Worm (Caenorhabditis elegans) whole organism, early embryonic: ENCODE measurements around the gene pepm-1.

Experiments
- ama-1 ChIP-seq: fragments of 150-350 bp; optimal IDR thresholded peaks from 2 replicates; lab custom pipeline; 2014
- ceh-13 ChIP-seq: fragments of 200-800 bp; sonication (Bioruptor generic); optimal IDR thresholded peaks from 2 replicates; lab custom pipeline; 2018; ENCODE audit warnings: mild to moderate bottlenecking, missing genetic modification characterization, missing compliant biosample characterization
- ets-7 ChIP-seq: sonication (generic microtip); optimal IDR thresholded peaks from 2 replicates; lab custom pipeline; 2016; ENCODE audit warnings: missing genotype, missing genetic modification characterization, missing compliant biosample characterization
- flt-1 ChIP-seq: fragments of 200-800 bp; sonication (Bioruptor generic); IDR thresholded peaks from 2 replicates; pipeline ENCODE4 v1.3.6; 2022; ENCODE audit warnings: missing genetic modification characterization, missing compliant biosample characterization
- hmg-4 ChIP-seq: fragments of 200-800 bp; sonication (Bioruptor generic); optimal IDR thresholded peaks from 2 replicates; lab custom pipeline; 2018; ENCODE audit warnings: mild to moderate bottlenecking, missing genetic modification characterization, missing compliant biosample characterization
- pes-1 ChIP-seq: fragments of 200-800 bp; sonication (Bioruptor generic); IDR thresholded peaks from 2 replicates; pipeline ENCODE4 v1.3.6; 2022; ENCODE audit warnings: missing genetic modification reagents, missing genetic modification characterization, missing compliant biosample characterization
- scrt-1 ChIP-seq: fragments of 200-800 bp; sonication (Bioruptor generic); IDR thresholded peaks from 2 replicates; pipeline ENCODE4 v1.3.6; 2022; ENCODE audit warnings: missing genetic modification characterization, missing compliant biosample characterization
- sea-1 ChIP-seq: fragments of 200-800 bp; sonication (Bioruptor generic); conservative IDR thresholded peaks from 2 replicates; pipeline ENCODE4 v1.3.6; 2022; ENCODE audit warnings: missing genetic modification characterization, missing compliant biosample characterization
- tbx-11 ChIP-seq: fragments of 200-800 bp; sonication (Bioruptor generic); IDR thresholded peaks from 2 replicates; pipeline ENCODE4 v1.3.6; 2022; ENCODE audit warnings: missing genetic modification characterization, missing compliant biosample characterization
- tra-4 ChIP-seq: sonication (generic microtip); optimal IDR thresholded peaks from 2 replicates; lab custom pipeline; 2017; ENCODE audit warnings: missing genetic modification characterization, missing compliant biosample characterization

- TF ChIP-seq pes-1 (GFP tag; lab: Robert Waterston, UW) (no peak), flt-1 (GFP tag; lab: Robert Waterston, UW) (no peak), ceh-13 (GFP tag; lab: Kevin White, UChicago) (no peak), ets-7 (tag; lab: Kevin White, UChicago) (no peak), ama-1 (lab: Kevin White, UChicago) (no peak), tbx-11 (GFP tag; lab: Robert Waterston, UW) (no peak), tra-4 (tag; lab: Kevin White, UChicago) (no peak), scrt-1 (GFP tag; lab: Robert Waterston, UW) (no peak), sea-1 (GFP tag; lab: Robert Waterston, UW) (no peak), hmg-4 (GFP tag; lab: Kevin White, UChicago) (no peak)
Measured at ce11 chrV:14378052-14378451, 49.1 kb downstream of the pepm-1 start.
